Fruit fly (Drosophila melanogaster): ENCODE results near the gene jvl.

Gene jvl

dm6 chr3R:14740658-14741191 is 657 bp upstream of the jvl start (continued):
- TF ChIP-seq CG17568 (GFP tag; optimal IDR thresholded peaks at IDR 0.05) (no peak), CG8281 (tag; optimal IDR thresholded peaks at IDR 0.05) (peak; percentile 27), otp (GFP tag; IDR thresholded peaks at IDR 0.05) (peak; percentile 46; the same call in 1 of the 3 replicates), nau (GFP tag; optimal IDR thresholded peaks at IDR 0.05) (no peak), CG8089 (GFP tag; optimal IDR thresholded peaks at IDR 0.05) (peak; percentile 67), CG12219 (GFP tag; optimal IDR thresholded peaks at IDR 0.05) (peak; percentile 20), Poxn (GFP tag; IDR thresholded peaks at IDR 0.05) (no peak), Nf-YC (tag; optimal IDR thresholded peaks at IDR 0.05) (peak; percentile 75), CG8359 (GFP tag; optimal IDR thresholded peaks at IDR 0.05; ENCODE audit: borderline replicate concordance) (no peak), CG2875 (GFP tag; optimal IDR thresholded peaks at IDR 0.05) (peak; percentile 50)

- TF ChIP-seq chinmo (GFP tag; IDR thresholded peaks at IDR 0.05; ENCODE audit: partially characterized antibody) = 0 out of 4 replicates have a peak, but pooled peaks have one; percentile 63
- no peak for TF ChIP-seq CG11504 (tag; optimal IDR thresholded peaks at IDR 0.05)
- peak; percentile 7 for TF ChIP-seq pros (GFP tag; optimal IDR thresholded peaks at IDR 0.05)
- TF ChIP-seq pb (GFP tag; optimal IDR thresholded peaks at IDR 0.05) = no peak
- TF ChIP-seq CG10366 (GFP tag; IDR thresholded peaks at IDR 0.05) = no peak
- TF ChIP-seq CG3065 (GFP tag; optimal IDR thresholded peaks at IDR 0.05) = peak; percentile 1
- TF ChIP-seq CG15479 (GFP tag; optimal IDR thresholded peaks at IDR 0.05) = peak; percentile 76
- no peak for TF ChIP-seq E2f1 (GFP tag; IDR thresholded peaks at IDR 0.05)
- TF ChIP-seq sr (GFP tag; IDR thresholded peaks at IDR 0.05) = no peak
- no peak for TF ChIP-seq CG34376 (GFP tag; optimal IDR thresholded peaks at IDR 0.05)
- TF ChIP-seq sens-2 (GFP tag; IDR thresholded peaks at IDR 0.05) = no peak
- no peak for TF ChIP-seq cas (GFP tag; IDR thresholded peaks at IDR 0.05)
- TF ChIP-seq eve (GFP tag; optimal IDR thresholded peaks at IDR 0.05) = no peak
- TF ChIP-seq CG4360 (GFP tag; IDR thresholded peaks at IDR 0.05) = peak; percentile 98
- no peak for TF ChIP-seq pan (optimal IDR thresholded peaks at IDR 0.05)
- TF ChIP-seq pan (GFP tag; optimal IDR thresholded peaks at IDR 0.05 in 1 of 2, IDR thresholded peaks at IDR 0.05 in 1 of 2) = no peak
- TF ChIP-seq nerfin-2 (GFP tag; IDR thresholded peaks at IDR 0.05; ENCODE audit: partially characterized antibody) = peak; percentile 36; the same call in 1 of the 2 replicates
- peak; percentile 8 for TF ChIP-seq nerfin-1 (tag; optimal IDR thresholded peaks at IDR 0.05)
- TF ChIP-seq en (GFP tag; optimal IDR thresholded peaks at IDR 0.05) = no peak
- TF ChIP-seq Rfx (GFP tag; IDR thresholded peaks at IDR 0.05) = no peak; the same call in 1 of the 2 replicates
- TF ChIP-seq Atf-2 (GFP tag; optimal IDR thresholded peaks at IDR 0.05) = no peak
- TF ChIP-seq Atf6 (GFP tag; IDR thresholded peaks at IDR 0.05) = no peak
- no peak for TF ChIP-seq fu2 (GFP tag; optimal IDR thresholded peaks at IDR 0.05)
- TF ChIP-seq Dfd (GFP tag; optimal IDR thresholded peaks at IDR 0.05) = peak in 1 of 2 experiments; percentile 5
- TF ChIP-seq ac (GFP tag; optimal IDR thresholded peaks at IDR 0.05) = no peak
- TF ChIP-seq ci (GFP tag; IDR thresholded peaks at IDR 0.05) = 0 out of 3 replicates have a peak, but pooled peaks have one; percentile 27
- TF ChIP-seq aop (GFP tag; IDR thresholded peaks at IDR 0.05) = no peak
- TF ChIP-seq CG16863 (GFP tag; optimal IDR thresholded peaks at IDR 0.05) = no peak
- no peak for TF ChIP-seq CG2712 (tag; optimal IDR thresholded peaks at IDR 0.05)
- TF ChIP-seq HLH4C (GFP tag; IDR thresholded peaks at IDR 0.05; ENCODE audit: partially characterized antibody) = no peak
- TF ChIP-seq Sry-β (GFP tag; optimal IDR thresholded peaks at IDR 0.05) = no peak
- TF ChIP-seq CG16815 (GFP tag; optimal IDR thresholded peaks at IDR 0.05) = no peak
- TF ChIP-seq Hand (GFP tag; optimal IDR thresholded peaks at IDR 0.05) = no peak
- no peak for TF ChIP-seq ssp (GFP tag; IDR thresholded peaks at IDR 0.05)
- TF ChIP-seq CG6791 (GFP tag; IDR thresholded peaks at IDR 0.05; ENCODE audit: partially characterized antibody) = peak; percentile 38; the same call in 1 of the 3 replicates
- TF ChIP-seq crp (GFP tag; optimal IDR thresholded peaks at IDR 0.05) = no peak
- no peak for TF ChIP-seq ash1 (GFP tag; optimal IDR thresholded peaks at IDR 0.05)
- no peak for TF ChIP-seq Hsf (GFP tag; optimal IDR thresholded peaks at IDR 0.05)
- no peak for TF ChIP-seq CG14710 (tag; optimal IDR thresholded peaks at IDR 0.05)
- no peak for TF ChIP-seq CTCF (GFP tag; optimal IDR thresholded peaks at IDR 0.05)
Measured at dm6 chr3R:14742064-14742463, 682 bp downstream of the jvl start.

Measured in whole organism, embryonic.